Worm (Caenorhabditis elegans) whole organism, dauer: ENCODE data around the gene M163.21.

Source experiments
- unc-62 ChIP-seq: sonication (generic microtip); optimal IDR thresholded peaks from 2 replicates; lab custom pipeline; 2017; ENCODE audit warnings: missing biosample characterization, missing genetic modification reagents, missing genetic modification characterization

M163.21 gene

DNA sequence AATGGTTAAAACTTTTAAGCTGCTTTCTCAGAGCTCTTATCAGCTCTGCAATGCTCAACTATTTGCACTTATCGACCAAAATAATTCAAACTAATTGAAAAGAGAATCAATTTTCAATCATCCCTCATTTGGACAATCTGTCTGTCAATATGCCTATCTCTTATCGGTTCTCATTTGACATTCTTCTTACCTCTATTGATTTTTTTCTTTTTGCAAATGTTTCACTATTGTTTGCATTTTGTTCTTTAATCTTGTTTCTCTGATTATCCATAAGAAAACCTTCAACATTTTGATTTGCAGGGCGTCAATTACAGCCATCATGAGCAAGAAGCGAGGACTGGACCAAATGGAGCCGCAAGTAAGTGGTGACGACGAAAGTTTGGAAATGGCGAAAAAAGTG, 49.9 kb downstream of the M163.21 start, which contains the start of gene D1025.10:
Gene D1025.10, plus strand, starts transcription at position 301 of the 400 bp plus-strand sequence.
- TF ChIP-seq unc-62 (GFP tag; lab: Kevin White, UChicago): no peak
